Worm (Caenorhabditis elegans) whole organism, young adult: Measurements from ENCODE around the gene dnc-4.

Source experiments
- B0019.2 ChIP-seq: fragments of 200-800 bp; sonication (Bioruptor generic); conservative IDR thresholded peaks from 2 replicates; pipeline ENCODE4 v1.3.6; 2022; ENCODE audit warnings: missing genetic modification reagents, missing genetic modification characterization, missing compliant biosample characterization
- F33H1.4 ChIP-seq: fragments of 200-800 bp; sonication (Bioruptor generic); IDR thresholded peaks from 2 replicates; pipeline ENCODE4 v1.3.6; 2022; ENCODE audit warnings: missing genetic modification reagents, missing genetic modification characterization, missing compliant biosample characterization
- F37B4.10 ChIP-seq: fragments of 200-800 bp; sonication (Bioruptor generic); IDR thresholded peaks from 2 replicates; pipeline ENCODE4 v1.3.6; 2022; ENCODE audit warnings: missing genetic modification characterization, missing compliant biosample characterization
- K11D2.4 ChIP-seq: fragments of 200-800 bp; sonication (Bioruptor generic); IDR thresholded peaks from 2 replicates; pipeline ENCODE4 v1.3.6; 2022; ENCODE audit warnings: missing genetic modification reagents, missing genetic modification characterization, missing compliant biosample characterization
- T07F8.4 ChIP-seq: sonication (generic microtip); optimal IDR thresholded peaks from 2 replicates; lab custom pipeline; 2016; ENCODE audit warnings: mild to moderate bottlenecking, missing genetic modification characterization, moderate library complexity, missing compliant biosample characterization
- Y95B8A.8 ChIP-seq: fragments of 200-800 bp; sonication (Bioruptor generic); IDR thresholded peaks from 2 replicates; pipeline ENCODE4 v1.3.6; 2022; ENCODE audit warnings: missing genetic modification reagents, missing genetic modification characterization, missing compliant biosample characterization
- atf-7 ChIP-seq: sonication (generic microtip); optimal IDR thresholded peaks from 2 replicates; lab custom pipeline; 2017; ENCODE audit warnings: mild to moderate bottlenecking, missing genetic modification characterization, missing compliant biosample characterization
- athp-1 ChIP-seq: sonication (generic microtip); optimal IDR thresholded peaks from 2 replicates; lab custom pipeline; 2017; ENCODE audit warnings: mild to moderate bottlenecking, missing genetic modification characterization, missing compliant biosample characterization
- attf-5 ChIP-seq: fragments of 200-800 bp; sonication (Bioruptor generic); optimal IDR thresholded peaks from 2 replicates; lab custom pipeline; 2018; ENCODE audit warnings: mild to moderate bottlenecking, missing genetic modification characterization, missing compliant biosample characterization
- ceh-27 ChIP-seq: fragments of 200-800 bp; sonication (Bioruptor generic); optimal IDR thresholded peaks from 2 replicates; lab custom pipeline; 2018; ENCODE audit warnings: mild to moderate bottlenecking, missing genetic modification characterization, moderate library complexity, missing compliant biosample characterization
- ceh-58 ChIP-seq: fragments of 200-800 bp; sonication (Bioruptor generic); IDR thresholded peaks from 2 replicates; pipeline ENCODE4 v1.3.6; 2022; ENCODE audit warnings: missing genetic modification characterization, missing compliant biosample characterization
- dpff-1 ChIP-seq: sonication (generic microtip); optimal IDR thresholded peaks from 2 replicates; lab custom pipeline; 2017; ENCODE audit warnings: mild to moderate bottlenecking, missing genetic modification characterization, missing compliant biosample characterization
- efl-1 ChIP-seq: fragments of 150-350 bp; optimal IDR thresholded peaks from 2 replicates; lab custom pipeline; 2014; ENCODE audit warnings: missing biosample characterization, missing genetic modification reagents, missing genetic modification characterization
- egl-44 ChIP-seq: fragments of 200-800 bp; sonication (Bioruptor generic); IDR thresholded peaks from 2 replicates; pipeline ENCODE4 v1.3.6; 2022; ENCODE audit warnings: missing genetic modification reagents, missing genetic modification characterization, missing compliant biosample characterization
- him-1 ChIP-seq: sonication (generic microtip); optimal IDR thresholded peaks from 2 replicates; lab custom pipeline; 2016; ENCODE audit warnings: missing genotype, missing genetic modification reagents, missing genetic modification characterization, missing compliant biosample characterization
- hmg-20 ChIP-seq: fragments of 200-800 bp; sonication (Bioruptor generic); IDR thresholded peaks from 2 replicates; pipeline ENCODE4 v1.3.6; 2022; ENCODE audit warnings: missing genetic modification reagents, missing genetic modification characterization, missing compliant biosample characterization
- lag-1 ChIP-seq: fragments of 200-800 bp; sonication (Bioruptor generic); IDR thresholded peaks from 2 replicates; pipeline ENCODE4 v1.3.6; 2022; ENCODE audit warnings: missing genetic modification reagents, missing genetic modification characterization, missing compliant biosample characterization
- let-607 ChIP-seq, 2 experiments: fragments of 200-800 bp in 1 of 2; sonication (Bioruptor generic) in 1 of 2; sonication (generic microtip) in 1 of 2; optimal IDR thresholded peaks; 2 replicates each; lab custom pipeline; 2016 to 2018; ENCODE audit warnings: mild to moderate bottlenecking in 2 of 2, missing compliant biosample characterization in 2 of 2, missing genetic modification characterization in 2 of 2, moderate library complexity in 2 of 2, missing genotype in 1 of 2
- lin-54 ChIP-seq: fragments of 200-800 bp; sonication (Bioruptor generic); optimal IDR thresholded peaks from 2 replicates; lab custom pipeline; 2018; ENCODE audit warnings: mild to moderate bottlenecking, missing genetic modification characterization, missing compliant biosample characterization
- lsy-27 ChIP-seq: sonication (generic microtip); optimal IDR thresholded peaks from 2 replicates; lab custom pipeline; 2017; ENCODE audit warnings: missing genetic modification characterization, mild to moderate bottlenecking, missing compliant biosample characterization, antibody characterized with exemption, missing genotype, borderline replicate concordance; ENCODE audit not compliant: insufficient read depth
- madf-10 ChIP-seq: sonication (generic microtip); optimal IDR thresholded peaks from 2 replicates; lab custom pipeline; 2016; ENCODE audit warnings: mild to moderate bottlenecking, missing genetic modification characterization, missing compliant biosample characterization
- mcd-1 ChIP-seq: fragments of 200-800 bp; sonication (Bioruptor generic); IDR thresholded peaks from 2 replicates; pipeline ENCODE4 v1.3.6; 2022; ENCODE audit warnings: missing genetic modification reagents, missing genetic modification characterization, missing compliant biosample characterization
- mxl-1 ChIP-seq: sonication (generic microtip); optimal IDR thresholded peaks from 2 replicates; lab custom pipeline; 2016; ENCODE audit warnings: missing genetic modification characterization, missing compliant biosample characterization
- nfya-2 ChIP-seq: fragments of 200-800 bp; sonication (Bioruptor generic); IDR thresholded peaks from 2 replicates; pipeline ENCODE4 v1.3.6; 2022; ENCODE audit warnings: missing genetic modification reagents, missing genetic modification characterization, missing compliant biosample characterization
- nhr-80 ChIP-seq: sonication (generic microtip); optimal IDR thresholded peaks from 2 replicates; lab custom pipeline; 2016; ENCODE audit warnings: missing genetic modification characterization, missing compliant biosample characterization
- nhr-90 ChIP-seq: sonication (generic microtip); optimal IDR thresholded peaks from 2 replicates; lab custom pipeline; 2016; ENCODE audit warnings: missing genotype, mild to moderate bottlenecking, missing genetic modification characterization, missing compliant biosample characterization
- rcor-1 ChIP-seq: fragments of 200-800 bp; sonication (Bioruptor generic); IDR thresholded peaks from 2 replicates; pipeline ENCODE4 v1.3.6; 2022; ENCODE audit warnings: missing genetic modification reagents, missing genetic modification characterization, missing compliant biosample characterization
- rpc-1 ChIP-seq, 2 experiments: fragments of 150-350 bp in 1 of 2; sonication (generic microtip) in 1 of 2; optimal IDR thresholded peaks; 2 replicates each; lab custom pipeline; 2014 to 2018; ENCODE audit warnings: missing biosample characterization in 1 of 2, missing genetic modification characterization in 1 of 2, missing genetic modification reagents in 1 of 2, missing genotype in 1 of 2
- snpc-1.3 ChIP-seq: sonication (generic microtip); optimal IDR thresholded peaks from 2 replicates; lab custom pipeline; 2017; ENCODE audit warnings: missing genetic modification characterization, mild to moderate bottlenecking, missing compliant biosample characterization, antibody characterized with exemption, moderate library complexity, missing genotype, missing genetic modification reagents; ENCODE audit not compliant: insufficient read depth
- tbp1 ChIP-seq: fragments of 200-800 bp; sonication (Bioruptor generic); optimal IDR thresholded peaks from 2 replicates; lab custom pipeline; 2018; ENCODE audit warnings: mild to moderate bottlenecking, missing genetic modification characterization, missing compliant biosample characterization
- tbx-9 ChIP-seq: sonication (generic microtip); optimal IDR thresholded peaks from 2 replicates; lab custom pipeline; 2016; ENCODE audit warnings: borderline replicate concordance, missing genetic modification characterization, inconsistent platforms, missing compliant biosample characterization
- ztf-25 ChIP-seq: fragments of 200-800 bp; sonication (Bioruptor generic); IDR thresholded peaks from 2 replicates; pipeline ENCODE4 v1.3.6; 2022; ENCODE audit warnings: missing genetic modification reagents, missing genetic modification characterization, missing compliant biosample characterization

The dnc-4 gene

ce11 chrIV:7983728-7984346, 35.8 kb downstream of the dnc-4 start (continued):
- TF ChIP-seq T07F8.4 (tag; lab: Kevin White, UChicago) (no peak), tbp1 (GFP tag; lab: Kevin White, UChicago) (no peak), him-1 (no peak)

ce11 chrIV:7983021-7983420, 36.6 kb downstream of the dnc-4 start:
- TF ChIP-seq ztf-25 (GFP tag; lab: Robert Waterston, UW): no peak
- 0 out of 2 replicates have a peak, but pooled peaks have one; percentile 37 for TF ChIP-seq ceh-58 (GFP tag; lab: Robert Waterston, UW)

ce11 chrIV:7982024-7982576, 37.5 kb downstream of the dnc-4 start, which contains the start of gene arf-5:
TSS of gene arf-5 (plus strand) at chrIV:7982526.
- TF ChIP-seq dpff-1 (no peak), mcd-1 (GFP tag; lab: Robert Waterston, UW) (no peak), B0019.2 (no peak), let-607 (tag; optimal IDR thresholded peaks at IDR 0.05; lab: Kevin White, UChicago) (peak; percentile 70 to 88), madf-10 (no peak), ceh-27 (GFP tag; lab: Kevin White, UChicago) (peak; percentile 13), Y95B8A.8 (GFP tag; lab: Robert Waterston, UW) (no peak), nfya-2 (no peak), hmg-20 (no peak), snpc-1.3 (no peak), lin-54 (GFP tag; lab: Kevin White, UChicago) (no peak), tbx-9 (tag; lab: Kevin White, UChicago) (no peak), ztf-25 (GFP tag; lab: Robert Waterston, UW) (no peak), atf-7 (tag; lab: Kevin White, UChicago) (no peak), efl-1 (GFP tag; lab: Kevin White, UChicago) (peak; percentile 11), F33H1.4 (GFP tag; lab: Robert Waterston, UW) (peak; percentile 73), lag-1 (GFP tag; lab: Robert Waterston, UW) (no peak), nhr-80 (tag; lab: Kevin White, UChicago) (peak; percentile 2)

- TF ChIP-seq egl-44 (no peak), rpc-1 (optimal IDR thresholded peaks at IDR 0.05; lab: Kevin White, UChicago) (no peak), rpc-1 (tag; optimal IDR thresholded peaks at IDR 0.05; lab: Kevin White, UChicago) (no peak), snpc-1.3 (no peak), K11D2.4 (GFP tag; lab: Robert Waterston, UW) (no peak), mcd-1 (GFP tag; lab: Robert Waterston, UW) (no peak), lsy-27 (tag; lab: Kevin White, UChicago) (no peak), mxl-1 (tag; lab: Kevin White, UChicago) (no peak), nhr-90 (tag; lab: Kevin White, UChicago) (no peak), F37B4.10 (GFP tag; lab: Robert Waterston, UW) (no peak), rcor-1 (GFP tag; lab: Robert Waterston, UW) (no peak), attf-5 (GFP tag; lab: Kevin White, UChicago) (no peak), athp-1 (no peak)
- TF ChIP-seq, all 124 proteins: peak for 0
Observed at ce11 chrIV:7979588-7979987, 40.0 kb downstream of the dnc-4 start, which contains the start of gene unc-24. TSS of gene unc-24 (plus strand) at chrIV:7979870.
